Fruit fly (Drosophila melanogaster) whole organism: ENCODE data around the gene Arl6IP1.

Source experiments
- CG8478 ChIP-seq: fragments of >200 bp; optimal IDR thresholded peaks from 2 replicates; lab custom pipeline; 2018; ENCODE audit warnings: inconsistent platforms
- Dll ChIP-seq: fragments of >200 bp; optimal IDR thresholded peaks from 2 replicates; lab custom pipeline; 2017
- EcR ChIP-seq, 2 experiments: fragments of >200 bp; optimal IDR thresholded peaks; 2 replicates each; lab custom pipeline; 2017; ENCODE audit warnings: missing biosample characterization in 2 of 2, missing genetic modification characterization in 2 of 2, missing genetic modification reagents in 2 of 2
- pan ChIP-seq: fragments of >200 bp; optimal IDR thresholded peaks from 2 replicates; lab custom pipeline; 2017
- psq ChIP-seq: fragments of >200 bp; optimal IDR thresholded peaks from 2 replicates; lab custom pipeline; 2017
- usp ChIP-seq: fragments of >200 bp; optimal IDR thresholded peaks from 2 replicates; lab custom pipeline; 2017; ENCODE audit warnings: missing biosample characterization, missing genetic modification characterization, mixed read lengths

The Arl6IP1 gene

DNA sequence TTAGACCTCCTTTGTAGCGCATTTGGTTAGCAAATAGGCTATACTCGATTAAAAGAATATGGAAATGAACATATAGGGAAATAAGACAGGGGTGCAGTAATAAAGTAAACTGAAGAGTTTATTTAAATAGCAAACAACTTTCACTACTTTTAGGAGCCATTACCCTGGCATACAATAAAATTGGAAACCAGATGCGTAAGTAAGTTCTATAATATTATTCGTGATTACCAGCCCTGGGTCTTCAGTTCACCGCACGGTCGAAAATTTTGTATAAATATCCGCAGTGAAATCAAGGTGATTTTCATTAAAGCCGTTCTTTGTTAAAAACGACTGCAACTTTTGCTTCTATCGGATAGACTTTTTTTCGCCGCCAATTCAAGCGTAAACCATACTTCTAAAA lies 28.4 kb upstream of the Arl6IP1 start, which contains the start of gene CG17562:
Gene CG17562 (plus strand): TSS at position 301 of the 400 bp plus-strand sequence.
- TF ChIP-seq pan (no peak), CG8478 (lab: Kevin White, UChicago) (no peak), psq (lab: Kevin White, UChicago) (no peak), usp (GFP tag; lab: Kevin White, UChicago) (no peak), Dll (lab: Kevin White, UChicago) (no peak), EcR (GFP tag; optimal IDR thresholded peaks at IDR 0.05; lab: Kevin White, UChicago) (no peak)

dm6 chr3R:16617650-16618049 lies 25.8 kb upstream of the Arl6IP1 start, which contains the start of gene CG17560:
CG17560 (plus strand) TSS chr3R:16617950.
- no peak for TF ChIP-seq usp (GFP tag; lab: Kevin White, UChicago)
- no peak for TF ChIP-seq EcR (GFP tag; optimal IDR thresholded peaks at IDR 0.05; lab: Kevin White, UChicago)
- no peak for TF ChIP-seq Dll (lab: Kevin White, UChicago)
- TF ChIP-seq psq (lab: Kevin White, UChicago) = no peak
- no peak for TF ChIP-seq CG8478 (lab: Kevin White, UChicago)
- TF ChIP-seq pan = no peak

DNA sequence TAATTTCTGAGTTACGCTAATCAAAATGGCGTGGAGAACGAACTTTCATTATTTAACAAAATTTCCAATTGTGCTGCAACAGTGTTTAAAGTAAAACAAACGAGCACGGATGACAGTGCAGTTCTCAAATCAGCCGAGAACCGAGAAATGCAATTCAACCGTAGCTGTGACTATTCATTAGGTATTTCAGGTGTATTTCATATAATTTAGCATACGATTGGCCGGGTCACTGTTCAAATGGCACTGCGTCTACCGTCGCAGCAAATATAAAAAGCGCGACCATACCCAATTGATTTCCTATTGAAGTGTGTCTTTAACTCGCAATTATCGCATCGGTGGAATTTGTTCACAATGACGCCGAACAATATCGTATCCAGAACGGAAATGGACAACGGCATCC lies 22.9 kb upstream of the Arl6IP1 start, which contains the start of gene CG14893:
Gene CG14893 (plus strand): TSS at position 301 of the 400 bp plus-strand sequence.
- TF ChIP-seq usp (GFP tag; lab: Kevin White, UChicago) (no peak), EcR (GFP tag; optimal IDR thresholded peaks at IDR 0.05; lab: Kevin White, UChicago) (no peak), Dll (lab: Kevin White, UChicago) (no peak), CG8478 (lab: Kevin White, UChicago) (no peak), psq (lab: Kevin White, UChicago) (no peak), pan (no peak)

DNA sequence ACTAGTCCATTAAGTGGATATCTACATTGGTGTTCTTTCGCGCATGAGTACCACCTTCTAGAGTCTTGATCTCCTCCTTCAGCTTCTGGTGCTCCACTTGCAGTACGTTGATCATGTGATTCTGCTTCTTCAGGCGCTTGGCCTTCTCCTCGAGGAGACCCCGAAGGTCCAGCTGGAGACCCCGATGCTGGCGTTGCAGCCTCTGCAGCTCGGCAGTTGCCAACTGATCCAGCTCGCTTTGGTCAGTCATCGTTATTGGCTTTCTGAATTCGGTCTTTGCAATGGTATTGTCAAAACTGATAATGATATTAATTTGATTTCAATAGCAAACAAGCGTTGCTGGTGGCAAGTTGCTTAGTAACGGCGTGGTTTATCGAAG lies 19.0 kb upstream of the Arl6IP1 start, which contains the start of gene Ccdc114:
Gene Ccdc114 (minus strand): TSS at position 347 of the 379 bp plus-strand sequence.
- TF ChIP-seq pan (no peak), psq (lab: Kevin White, UChicago) (no peak), EcR (GFP tag; optimal IDR thresholded peaks at IDR 0.05; lab: Kevin White, UChicago) (no peak), Dll (lab: Kevin White, UChicago) (no peak), usp (GFP tag; lab: Kevin White, UChicago) (no peak), CG8478 (lab: Kevin White, UChicago) (no peak)

DNA sequence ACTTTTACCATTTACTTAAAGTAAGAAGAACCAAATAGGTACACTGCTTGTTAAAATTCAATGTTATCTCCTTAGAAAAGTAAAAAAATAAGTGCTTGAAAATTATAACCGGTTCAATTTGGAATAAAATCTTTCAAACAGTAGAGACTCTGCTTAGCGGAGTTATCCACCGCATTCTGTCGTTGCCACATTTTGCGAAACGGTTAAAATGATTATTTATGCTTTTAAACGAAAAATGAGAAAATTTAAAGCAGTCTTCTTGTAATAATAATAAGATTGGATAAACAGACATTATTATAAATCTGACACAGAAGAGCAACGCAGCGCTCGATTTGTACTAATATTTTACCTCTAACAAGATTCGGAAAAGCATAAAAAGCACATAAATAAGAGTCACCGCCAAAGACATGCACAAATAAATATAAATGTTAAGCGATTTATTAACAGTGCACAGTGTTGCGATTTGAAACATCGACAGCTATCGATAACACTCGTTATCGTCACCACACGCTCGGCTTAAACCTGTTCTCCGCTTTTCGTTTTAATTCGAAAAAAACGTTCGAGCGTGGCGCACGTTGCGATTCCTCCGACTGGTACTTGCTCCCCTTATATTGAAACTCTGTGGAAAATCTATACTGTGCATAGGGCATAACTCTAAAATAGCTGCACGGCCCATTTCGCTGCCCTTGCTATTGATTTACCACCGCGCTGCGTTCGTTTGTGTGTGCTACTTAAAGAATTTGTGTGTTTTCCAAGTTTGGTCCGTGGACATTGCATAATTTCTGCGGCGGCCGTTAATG lies 18.5 kb upstream of the Arl6IP1 start, which contains the start of gene Fas1:
Gene Fas1 (plus strand): TSS at position 489 of the 800 bp plus-strand sequence.
- TF ChIP-seq CG8478 (lab: Kevin White, UChicago) (no peak), pan (no peak), usp (GFP tag; lab: Kevin White, UChicago) (no peak), EcR (GFP tag; optimal IDR thresholded peaks at IDR 0.05; lab: Kevin White, UChicago) (no peak), psq (lab: Kevin White, UChicago) (no peak), Dll (lab: Kevin White, UChicago) (no peak)

- peak; percentile 8 for TF ChIP-seq Dll (lab: Kevin White, UChicago)
- no peak for TF ChIP-seq pan
These were observed 17.5 kb upstream of the Arl6IP1 start for dm6 chr3R:16625844-16626430.

- TF ChIP-seq pan = no peak
- TF ChIP-seq psq (lab: Kevin White, UChicago) = no peak
- no peak for TF ChIP-seq usp (GFP tag; lab: Kevin White, UChicago)
- no peak for TF ChIP-seq Dll (lab: Kevin White, UChicago)
- no peak for TF ChIP-seq CG8478 (lab: Kevin White, UChicago)
- TF ChIP-seq EcR (GFP tag; optimal IDR thresholded peaks at IDR 0.05; lab: Kevin White, UChicago) = no peak
These were observed 16.4 kb upstream of the Arl6IP1 start for dm6 chr3R:16626899-16627432.

DNA sequence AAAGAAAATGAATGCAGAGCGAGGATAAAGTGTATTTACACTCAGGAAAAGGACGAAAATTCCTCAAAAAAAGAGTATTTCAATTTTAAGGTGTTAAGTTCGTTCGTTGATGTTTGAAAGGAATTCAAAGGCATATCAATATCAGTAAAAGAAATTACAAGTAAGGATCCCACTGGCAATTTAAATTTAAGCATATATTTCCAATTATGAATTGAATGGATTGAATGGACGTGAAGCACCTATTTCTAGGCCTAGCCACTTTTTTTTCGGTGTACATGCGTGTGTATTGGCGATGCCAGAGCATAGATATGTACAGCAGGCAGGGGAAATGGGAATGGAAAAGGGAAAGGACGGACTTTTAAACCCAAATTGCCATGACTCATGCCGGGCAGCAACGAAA lies 12.8 kb upstream of the Arl6IP1 start:
- no peak for TF ChIP-seq pan
- TF ChIP-seq usp (GFP tag; lab: Kevin White, UChicago) = no peak
- no peak for TF ChIP-seq psq (lab: Kevin White, UChicago)
- TF ChIP-seq CG8478 (lab: Kevin White, UChicago) = no peak
- TF ChIP-seq EcR (GFP tag; optimal IDR thresholded peaks at IDR 0.05; lab: Kevin White, UChicago) = no peak
- no peak for TF ChIP-seq Dll (lab: Kevin White, UChicago)

DNA sequence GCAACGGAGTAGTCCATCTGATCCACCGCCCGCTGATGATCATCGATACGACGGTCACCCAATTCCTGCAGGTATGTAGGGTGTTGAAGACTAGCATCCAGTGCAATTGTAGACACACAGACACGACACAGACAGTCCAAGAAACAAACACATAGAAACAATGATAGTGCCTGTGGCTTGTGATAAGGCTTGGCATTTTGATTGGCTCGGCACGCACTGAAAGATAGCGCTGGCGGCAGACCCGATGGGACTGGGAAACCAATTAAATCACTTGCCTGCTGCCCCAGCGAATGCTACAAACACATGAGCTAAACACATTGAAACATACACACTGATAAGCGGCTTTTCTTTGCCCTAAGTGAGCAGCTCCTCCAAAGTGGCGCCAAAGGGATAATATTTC lies 10.7 kb upstream of the Arl6IP1 start:
- TF ChIP-seq pan (no peak), CG8478 (lab: Kevin White, UChicago) (no peak), Dll (lab: Kevin White, UChicago) (no peak)

DNA sequence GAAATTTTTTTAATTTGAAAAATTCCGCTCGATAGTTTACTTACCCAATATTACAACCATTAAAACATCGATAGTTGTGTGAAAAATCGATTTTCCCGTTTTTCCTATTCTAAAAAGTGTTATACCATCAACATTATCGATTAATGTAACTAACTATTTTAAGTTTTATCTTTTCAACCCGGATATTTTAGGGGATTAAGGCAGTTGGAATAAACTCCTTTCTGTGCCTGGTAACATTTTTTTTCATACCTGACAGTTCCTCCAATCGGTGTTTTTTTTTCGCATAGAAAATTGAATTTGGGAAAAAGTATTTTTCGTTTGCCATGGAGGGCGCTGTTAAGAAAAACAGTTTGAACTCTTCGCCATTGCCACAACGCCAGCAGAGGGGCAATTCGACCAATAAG lies 3.4 kb upstream of the Arl6IP1 start, which contains the start of gene nonA-l:
Gene nonA-l (plus strand): TSS at position 201 of the 404 bp plus-strand sequence.
- TF ChIP-seq CG8478 (lab: Kevin White, UChicago) (no peak), EcR (GFP tag; optimal IDR thresholded peaks at IDR 0.05; lab: Kevin White, UChicago) (no peak), usp (GFP tag; lab: Kevin White, UChicago) (no peak), psq (lab: Kevin White, UChicago) (no peak), pan (no peak), Dll (lab: Kevin White, UChicago) (no peak)

- no peak for TF ChIP-seq CG8478 (lab: Kevin White, UChicago)
- no peak for TF ChIP-seq pan
These were observed 3.7 kb downstream of the Arl6IP1 start, which contains the start of the genes CG10324 and CCT3 for dm6 chr3R:16646952-16647715. CG10324 (minus strand) TSS chr3R:16647004. CCT3 (plus strand) TSS chr3R:16647605.
